Worm (Caenorhabditis elegans) whole organism, L4 larva: ENCODE results near the gene F39F10.5.

ENCODE experiments used
- D1046.2 ChIP-seq: fragments of 200-800 bp; sonication (Bioruptor generic); IDR thresholded peaks from 2 replicates; pipeline ENCODE4 v1.3.6; 2022; ENCODE audit warnings: missing genetic modification characterization, missing compliant biosample characterization
- F10B5.3 ChIP-seq: sonication (generic microtip); optimal IDR thresholded peaks from 2 replicates; lab custom pipeline; 2016; ENCODE audit warnings: mild to moderate bottlenecking, missing genetic modification characterization, missing compliant biosample characterization
- F37D6.2 ChIP-seq: sonication (generic microtip); optimal IDR thresholded peaks from 2 replicates; lab custom pipeline; 2016; ENCODE audit warnings: mild to moderate bottlenecking, missing genetic modification characterization, missing compliant biosample characterization
- T20F7.1 ChIP-seq: fragments of 200-800 bp; sonication (Bioruptor generic); optimal IDR thresholded peaks from 2 replicates; lab custom pipeline; 2018; ENCODE audit warnings: mild to moderate bottlenecking, missing genetic modification characterization, missing compliant biosample characterization
- T26A8.4 ChIP-seq: fragments of 200-800 bp; sonication (Bioruptor generic); IDR thresholded peaks from 2 replicates; pipeline ENCODE4 v1.3.6; 2022; ENCODE audit warnings: missing genetic modification characterization, missing compliant biosample characterization
- Y5F2A.4 ChIP-seq: fragments of 200-800 bp; sonication (Bioruptor generic); optimal IDR thresholded peaks from 2 replicates; lab custom pipeline; 2018; ENCODE audit warnings: mild to moderate bottlenecking, missing genetic modification characterization, missing compliant biosample characterization
- Y75B8A.6 ChIP-seq: fragments of 200-800 bp; sonication (Bioruptor generic); IDR thresholded peaks from 2 replicates; pipeline ENCODE4 v1.3.6; 2022; ENCODE audit warnings: missing genetic modification reagents, missing genetic modification characterization, missing compliant biosample characterization
- aly-2 ChIP-seq: sonication (generic microtip); optimal IDR thresholded peaks from 2 replicates; lab custom pipeline; 2018; ENCODE audit warnings: missing biosample characterization, missing genetic modification characterization
- ceh-44 ChIP-seq: fragments of 200-800 bp; sonication (Bioruptor generic); IDR thresholded peaks from 2 replicates; pipeline ENCODE4 v1.3.6; 2022; ENCODE audit warnings: missing genetic modification reagents, missing genetic modification characterization, missing compliant biosample characterization
- ceh-62 ChIP-seq: sonication (generic microtip); optimal IDR thresholded peaks from 2 replicates; lab custom pipeline; 2017; ENCODE audit warnings: missing biosample characterization, missing genetic modification characterization
- daf-12 ChIP-seq: fragments of 150-350 bp; optimal IDR thresholded peaks from 2 replicates; lab custom pipeline; 2014; ENCODE audit warnings: missing biosample characterization, missing genetic modification reagents, missing genetic modification characterization
- dmd-8 ChIP-seq: fragments of 200-800 bp; sonication (Bioruptor generic); IDR thresholded peaks from 2 replicates; pipeline ENCODE4 v1.3.6; 2022; ENCODE audit warnings: missing genetic modification characterization, missing compliant biosample characterization
- dmd-9 ChIP-seq: fragments of 200-800 bp; sonication (Bioruptor generic); IDR thresholded peaks from 2 replicates; pipeline ENCODE4 v1.3.6; 2022; ENCODE audit warnings: missing genetic modification reagents, missing genetic modification characterization, missing compliant biosample characterization
- duxl-1 ChIP-seq: sonication (generic microtip); optimal IDR thresholded peaks from 2 replicates; lab custom pipeline; 2016; ENCODE audit warnings: mild to moderate bottlenecking, missing genetic modification characterization, moderate library complexity, missing compliant biosample characterization; ENCODE audit not compliant: poor library complexity
- dve-1 ChIP-seq: sonication (generic microtip); optimal IDR thresholded peaks from 2 replicates; lab custom pipeline; 2017; ENCODE audit warnings: antibody characterized with exemption, mild to moderate bottlenecking, missing genetic modification characterization, missing compliant biosample characterization; ENCODE audit not compliant: insufficient read depth
- fos-1 ChIP-seq: fragments of 150-350 bp; optimal IDR thresholded peaks from 2 replicates; lab custom pipeline; 2014; ENCODE audit warnings: missing biosample characterization, missing genetic modification characterization
- hif-1 ChIP-seq, 2 experiments: sonication (generic microtip); optimal IDR thresholded peaks; 2 replicates each; lab custom pipeline; 2016 to 2017; ENCODE audit warnings: missing compliant biosample characterization in 2 of 2, missing genetic modification characterization in 2 of 2, missing genetic modification reagents in 2 of 2, missing genotype in 2 of 2, mild to moderate bottlenecking in 1 of 2
- lim-7 ChIP-seq: fragments of 200-800 bp; sonication (Bioruptor generic); IDR thresholded peaks from 2 replicates; pipeline ENCODE4 v1.3.6; 2022; ENCODE audit warnings: missing genetic modification characterization, missing compliant biosample characterization
- lin-1 ChIP-seq: fragments of 200-800 bp; sonication (Bioruptor generic); IDR thresholded peaks from 2 replicates; pipeline ENCODE4 v1.3.6; 2022; ENCODE audit warnings: missing genetic modification reagents, missing genetic modification characterization, missing compliant biosample characterization
- lsy-2 ChIP-seq, 2 experiments: fragments of 150-350 bp in 1 of 2; sonication (generic microtip) in 1 of 2; optimal IDR thresholded peaks; 2 replicates each; lab custom pipeline; 2014 to 2017; ENCODE audit warnings: missing biosample characterization in 2 of 2, missing genetic modification characterization in 2 of 2
- madf-5 ChIP-seq, 2 experiments: fragments of 200-800 bp; sonication (Bioruptor generic); IDR thresholded peaks; 2 replicates each; pipeline ENCODE4 v1.3.6; 2022; ENCODE audit warnings: missing compliant biosample characterization in 2 of 2, missing genetic modification characterization in 2 of 2
- mdl-1 ChIP-seq, 2 experiments: fragments of 150-350 bp in 1 of 2; sonication (generic microtip) in 1 of 2; optimal IDR thresholded peaks; 2 replicates each; lab custom pipeline; 2014 to 2017; ENCODE audit warnings: missing biosample characterization in 2 of 2, missing genetic modification characterization in 2 of 2
- mdt-29 ChIP-seq: fragments of 200-800 bp; sonication (Bioruptor generic); IDR thresholded peaks from 2 replicates; pipeline ENCODE4 v1.3.6; 2022; ENCODE audit warnings: missing genetic modification reagents, missing genetic modification characterization, missing compliant biosample characterization
- mes-2 ChIP-seq: sonication (generic microtip); optimal IDR thresholded peaks from 2 replicates; lab custom pipeline; 2016; ENCODE audit warnings: missing genotype, mild to moderate bottlenecking, missing genetic modification characterization, missing compliant biosample characterization; ENCODE audit not compliant: poor library complexity, severe bottlenecking
- mxl-2 ChIP-seq: fragments of 200-800 bp; sonication (Bioruptor generic); conservative IDR thresholded peaks from 2 replicates; pipeline ENCODE4 v1.3.6; 2022; ENCODE audit warnings: missing genetic modification reagents, missing genetic modification characterization, missing compliant biosample characterization
- nhr-10 ChIP-seq: fragments of 150-350 bp; optimal IDR thresholded peaks from 2 replicates; lab custom pipeline; 2014; ENCODE audit warnings: missing biosample characterization, missing genetic modification characterization
- nhr-28 ChIP-seq: fragments of 150-350 bp; optimal IDR thresholded peaks from 2 replicates; lab custom pipeline; 2014; ENCODE audit warnings: missing biosample characterization, missing genetic modification characterization
- nhr-76 ChIP-seq: fragments of 150-350 bp; optimal IDR thresholded peaks from 2 replicates; lab custom pipeline; 2014; ENCODE audit warnings: missing biosample characterization, missing genetic modification characterization
- php-3 ChIP-seq: fragments of 200-800 bp; sonication (Bioruptor generic); IDR thresholded peaks from 2 replicates; pipeline ENCODE4 v1.3.6; 2022; ENCODE audit warnings: missing genetic modification reagents, missing genetic modification characterization, missing compliant biosample characterization
- rbr-2 ChIP-seq: sonication (generic microtip); optimal IDR thresholded peaks from 2 replicates; lab custom pipeline; 2016; ENCODE audit warnings: missing genotype, missing genetic modification characterization, missing compliant biosample characterization
- spr-3 ChIP-seq: fragments of 200-800 bp; sonication (Bioruptor generic); optimal IDR thresholded peaks from 2 replicates; lab custom pipeline; 2018; ENCODE audit warnings: mild to moderate bottlenecking, missing genetic modification characterization, missing compliant biosample characterization
- tra-1 ChIP-seq: fragments of 200-800 bp; sonication (Bioruptor generic); IDR thresholded peaks from 2 replicates; pipeline ENCODE4 v1.3.6; 2022; ENCODE audit warnings: missing genetic modification reagents, missing genetic modification characterization, missing compliant biosample characterization
- unc-62 ChIP-seq, 3 experiments: fragments of 150-350 bp in 1 of 3; sonication (generic microtip); optimal IDR thresholded peaks in 2 of 3; peaks in 1 of 3; 1 replicate in 1 of 3; 2 replicates in 2 of 3; lab custom pipeline; 2014 to 2017; ENCODE audit warnings: missing biosample characterization in 3 of 3, missing genetic modification characterization in 3 of 3, missing genetic modification reagents in 3 of 3, missing genotype in 1 of 3
- zfp-3 ChIP-seq: fragments of 200-800 bp; sonication (Bioruptor generic); conservative IDR thresholded peaks from 2 replicates; pipeline ENCODE4 v1.3.6; 2022; ENCODE audit warnings: missing genetic modification reagents, missing genetic modification characterization, missing compliant biosample characterization
- zip-2 ChIP-seq: fragments of 150-350 bp; optimal IDR thresholded peaks from 2 replicates; lab custom pipeline; 2014; ENCODE audit warnings: missing biosample characterization, missing genetic modification characterization

Gene F39F10.5

ce11 chrX:16943934-16944914 lies 30.7 kb upstream of the F39F10.5 start (continued):
- TF ChIP-seq zfp-3 (GFP tag; lab: Robert Waterston, UW) (peak; percentile 47; the same call in 1 of the 2 replicates), hif-1 (tag; optimal IDR thresholded peaks at IDR 0.05; lab: Kevin White, UChicago) (peak in 1 of 2 experiments; percentile 37), F10B5.3 (tag; lab: Kevin White, UChicago) (no peak), nhr-10 (tag; lab: Kevin White, UChicago) (no peak), D1046.2 (GFP tag; lab: Robert Waterston, UW) (no peak), spr-3 (no peak), T26A8.4 (peak; percentile 69), dve-1 (no peak), mdt-29 (GFP tag; lab: Robert Waterston, UW) (0 out of 2 replicates have a peak, but pooled peaks have one; percentile 30), F37D6.2 (tag; lab: Kevin White, UChicago) (no peak), Y5F2A.4 (no peak), ceh-62 (tag; lab: Kevin White, UChicago) (no peak), lin-1 (GFP tag; lab: Robert Waterston, UW) (no peak), T20F7.1 (GFP tag; lab: Kevin White, UChicago) (no peak), mxl-2 (GFP tag; lab: Robert Waterston, UW) (no peak), nhr-28 (tag; lab: Kevin White, UChicago) (no peak), dmd-8 (GFP tag; lab: Robert Waterston, UW) (0 out of 2 replicates have a peak, but pooled peaks have one; percentile 26), php-3 (GFP tag; lab: Robert Waterston, UW) (no peak), ceh-44 (GFP tag; lab: Robert Waterston, UW) (no peak), mdl-1 (tag; optimal IDR thresholded peaks at IDR 0.05; lab: Kevin White, UChicago) (no peak), duxl-1 (tag; lab: Kevin White, UChicago) (no peak), zip-2 (tag; lab: Kevin White, UChicago) (no peak), madf-5 (GFP tag; IDR thresholded peaks at IDR 0.05; lab: Robert Waterston, UW) (0 out of 4 replicates have a peak, but pooled peaks of 1 of the 2 experiments have one; percentile 56), unc-62 (GFP tag; optimal IDR thresholded peaks at IDR 0.05 in 1 of 2; lab: Kevin White, UChicago) (peak in 1 of 2 experiments; percentile 56), unc-62 (tag; optimal IDR thresholded peaks at IDR 0.05; lab: Kevin White, UChicago) (no peak), rbr-2 (tag; lab: Kevin White, UChicago) (no peak), mes-2 (peak; percentile 7), dmd-9 (no peak), aly-2 (no peak), nhr-76 (tag; lab: Kevin White, UChicago) (no peak), daf-12 (no peak)
- TF ChIP-seq, all 104 proteins: peak for 11

ce11 chrX:16942316-16942715 lies 28.7 kb upstream of the F39F10.5 start:
- TF ChIP-seq dmd-8 (GFP tag; lab: Robert Waterston, UW) = no peak
- TF ChIP-seq F37D6.2 (tag; lab: Kevin White, UChicago) = no peak
- no peak for TF ChIP-seq fos-1 (tag; lab: Kevin White, UChicago)
- peak in 1 of 2 experiments; percentile 92 for TF ChIP-seq unc-62 (GFP tag; optimal IDR thresholded peaks at IDR 0.05 in 1 of 2; lab: Kevin White, UChicago)
- TF ChIP-seq unc-62 (tag; optimal IDR thresholded peaks at IDR 0.05; lab: Kevin White, UChicago) = no peak
- TF ChIP-seq lsy-2 (tag; optimal IDR thresholded peaks at IDR 0.05; lab: Kevin White, UChicago) = no peak

- TF ChIP-seq madf-5 (GFP tag; IDR thresholded peaks at IDR 0.05; lab: Robert Waterston, UW) (peak in 1 of 2 experiments; percentile 61; a peak in 1 of 4 replicates), zfp-3 (GFP tag; lab: Robert Waterston, UW) (peak; percentile 57; the same call in 1 of the 2 replicates), Y75B8A.6 (GFP tag; lab: Robert Waterston, UW) (peak; percentile 77; the same call in 1 of the 2 replicates), lim-7 (GFP tag; lab: Robert Waterston, UW) (0 out of 2 replicates have a peak, but pooled peaks have one; percentile 52), tra-1 (0 out of 2 replicates have a peak, but pooled peaks have one; percentile 50)
- TF ChIP-seq, all 104 proteins: peak for 5; not testable (repeated sequence) for 99
These were observed 24.4 kb upstream of the F39F10.5 start for ce11 chrX:16937925-16938324.
